Worm (Caenorhabditis elegans): Measurements from ENCODE around the gene sru-28.

Gene sru-28

ce11 chrV:1471078-1471969 lies 34.8 kb upstream of the sru-28 start:
- TF ChIP-seq rnt-1 (tag; optimal IDR thresholded peaks at IDR 0.05) (peak; percentile 18), ceh-18 (tag; optimal IDR thresholded peaks at IDR 0.05) (peak; percentile 83), F13H6.1 (tag; optimal IDR thresholded peaks at IDR 0.05) (no peak), hlh-30 (tag; optimal IDR thresholded peaks at IDR 0.05; ENCODE audit: insufficient read depth) (no peak), sox-2 (GFP tag; IDR thresholded peaks at IDR 0.05) (no peak), T23F11.4 (GFP tag; optimal IDR thresholded peaks at IDR 0.05) (no peak), ama-1 (optimal IDR thresholded peaks at IDR 0.05) (no peak), ttx-3 (tag; optimal IDR thresholded peaks at IDR 0.05) (no peak), ceh-48 (tag; optimal IDR thresholded peaks at IDR 0.05) (no peak), madf-2 (tag; optimal IDR thresholded peaks at IDR 0.05) (no peak), sox-4 (tag; optimal IDR thresholded peaks at IDR 0.05) (no peak), pat-9 (tag; optimal IDR thresholded peaks at IDR 0.05) (peak; percentile 23), fkh-10 (GFP tag; optimal IDR thresholded peaks at IDR 0.05) (no peak), che-1 (tag; optimal IDR thresholded peaks at IDR 0.05) (no peak), tbx-2 (tag; optimal IDR thresholded peaks at IDR 0.05) (peak; percentile 20), pros-1 (tag; optimal IDR thresholded peaks at IDR 0.05) (no peak), npax-4 (tag; optimal IDR thresholded peaks at IDR 0.05) (no peak), ceh-31 (tag; optimal IDR thresholded peaks at IDR 0.05) (no peak), unc-42 (tag; optimal IDR thresholded peaks at IDR 0.05) (peak; percentile 64), syd-9 (tag; optimal IDR thresholded peaks at IDR 0.05) (peak; percentile 5), tbx-7 (tag; optimal IDR thresholded peaks at IDR 0.05) (no peak)

- no peak for TF ChIP-seq K02D7.2 (tag; optimal IDR thresholded peaks at IDR 0.05)
- TF ChIP-seq unc-86 (tag; optimal IDR thresholded peaks at IDR 0.05), result no peak
- TF ChIP-seq lim-6 (tag; optimal IDR thresholded peaks at IDR 0.05), result no peak
- no peak for TF ChIP-seq fkh-10 (GFP tag; optimal IDR thresholded peaks at IDR 0.05)
- no peak for TF ChIP-seq ama-1 (optimal IDR thresholded peaks at IDR 0.05)
- TF ChIP-seq hlh-15 (tag; optimal IDR thresholded peaks at IDR 0.05), result no peak
- TF ChIP-seq pax-1 (tag; optimal IDR thresholded peaks at IDR 0.05), result no peak
- TF ChIP-seq pqm-1 (tag; optimal IDR thresholded peaks at IDR 0.05), result no peak
- no peak for TF ChIP-seq hlh-6 (tag; optimal IDR thresholded peaks at IDR 0.05)
- TF ChIP-seq pha-4 (tag; optimal IDR thresholded peaks at IDR 0.05), result no peak
- TF ChIP-seq rnt-1 (tag; optimal IDR thresholded peaks at IDR 0.05), result no peak
- TF ChIP-seq T23F11.4 (GFP tag; optimal IDR thresholded peaks at IDR 0.05), result no peak
- no peak for TF ChIP-seq syd-9 (tag; optimal IDR thresholded peaks at IDR 0.05)
- no peak for TF ChIP-seq sdc-2 (tag; optimal IDR thresholded peaks at IDR 0.05)
These were observed 34.1 kb upstream of the sru-28 start for ce11 chrV:1471977-1472376.

ce11 chrV:1472569-1472968 lies 33.5 kb upstream of the sru-28 start:
- TF ChIP-seq hlh-8 (tag; optimal IDR thresholded peaks at IDR 0.05), result peak; percentile 18
- TF ChIP-seq nhr-11 (tag; optimal IDR thresholded peaks at IDR 0.05), result no peak
- TF ChIP-seq T23F11.4 (GFP tag; optimal IDR thresholded peaks at IDR 0.05), result no peak
- no peak for TF ChIP-seq unc-3 (GFP tag; conservative IDR thresholded peaks at IDR 0.05)
- TF ChIP-seq unc-3 (tag; optimal IDR thresholded peaks at IDR 0.05), result no peak
- TF ChIP-seq ztf-16 (tag; optimal IDR thresholded peaks at IDR 0.05), result no peak
- TF ChIP-seq ceh-18 (tag; optimal IDR thresholded peaks at IDR 0.05), result no peak
- TF ChIP-seq ceh-48 (tag; optimal IDR thresholded peaks at IDR 0.05), result peak; percentile 2
- peak; percentile 23 for TF ChIP-seq unc-55 (GFP tag; optimal IDR thresholded peaks at IDR 0.05)
- TF ChIP-seq pros-1 (tag; optimal IDR thresholded peaks at IDR 0.05), result no peak
- no peak for TF ChIP-seq fkh-10 (GFP tag; optimal IDR thresholded peaks at IDR 0.05)
- TF ChIP-seq ceh-9 (tag; optimal IDR thresholded peaks at IDR 0.05), result no peak
